Fruit fly (Drosophila melanogaster): ENCODE data around the gene ppk18.

- no peak for TF ChIP-seq CG1620 (GFP tag; optimal IDR thresholded peaks at IDR 0.05)
- no peak for TF ChIP-seq pad (GFP tag; optimal IDR thresholded peaks at IDR 0.05)
These were observed 39.5 kb downstream of the ppk18 start for dm6 chr2L:9731269-9731668.

Data from whole organism, adult.